Worm (Caenorhabditis elegans): ENCODE data around the gene C40H1.8.

Gene C40H1.8

ce11 chrIII:9355412-9355969 lies 41.0 kb downstream of the C40H1.8 start, which contains the start of gene chtb-1:
TSS of gene chtb-1 (minus strand) at chrIII:9355462.
- TF ChIP-seq npax-4 (tag; optimal IDR thresholded peaks at IDR 0.05), result no peak
- TF ChIP-seq ceh-30 (tag; optimal IDR thresholded peaks at IDR 0.05), result no peak
- no peak for TF ChIP-seq hlh-6 (tag; optimal IDR thresholded peaks at IDR 0.05)
- TF ChIP-seq hlh-30 (tag; optimal IDR thresholded peaks at IDR 0.05; ENCODE audit: insufficient read depth), result no peak
- TF ChIP-seq ama-1 (optimal IDR thresholded peaks at IDR 0.05), result no peak
- no peak for TF ChIP-seq unc-42 (tag; optimal IDR thresholded peaks at IDR 0.05)
- TF ChIP-seq ref-2 (tag; optimal IDR thresholded peaks at IDR 0.05), result no peak
- no peak for TF ChIP-seq syd-9 (tag; optimal IDR thresholded peaks at IDR 0.05)
- no peak for TF ChIP-seq pha-2 (tag; optimal IDR thresholded peaks at IDR 0.05)
- no peak for TF ChIP-seq hlh-8 (tag; optimal IDR thresholded peaks at IDR 0.05)

DNA sequence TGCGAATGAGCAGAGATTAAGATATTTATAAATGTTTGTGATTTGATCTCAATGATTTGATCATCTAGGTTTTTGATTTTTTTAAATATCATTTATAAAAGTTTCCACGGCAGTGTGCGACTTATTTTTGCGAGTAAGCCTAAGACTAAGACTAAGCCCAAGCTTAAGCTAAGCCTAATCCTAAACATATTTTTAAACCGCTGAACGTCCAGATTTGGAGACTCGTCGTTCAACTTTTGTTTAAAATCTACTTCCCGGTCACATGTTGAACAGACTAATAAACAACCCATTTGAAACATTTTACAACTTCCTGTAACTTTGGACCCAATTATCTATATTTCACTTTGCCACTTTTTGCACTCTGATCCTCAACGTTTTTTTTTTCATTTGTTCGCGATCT lies 44.5 kb downstream of the C40H1.8 start, which contains the start of gene K04H4.5:
Gene K04H4.5, plus strand, starts transcription at position 301 of the 400 bp plus-strand sequence.
- no peak for TF ChIP-seq sox-4 (tag; optimal IDR thresholded peaks at IDR 0.05)
- TF ChIP-seq ceh-48 (tag; optimal IDR thresholded peaks at IDR 0.05), result no peak
- no peak for TF ChIP-seq Y22D7AL.16 (tag; optimal IDR thresholded peaks at IDR 0.05)
- TF ChIP-seq pha-2 (tag; optimal IDR thresholded peaks at IDR 0.05), result no peak
- TF ChIP-seq mec-3 (tag; optimal IDR thresholded peaks at IDR 0.05; ENCODE audit: borderline replicate concordance), result no peak
- TF ChIP-seq hlh-13 (GFP tag; optimal IDR thresholded peaks at IDR 0.05), result no peak
- no peak for TF ChIP-seq elt-2 (tag; optimal IDR thresholded peaks at IDR 0.05)
- no peak for TF ChIP-seq unc-55 (GFP tag; optimal IDR thresholded peaks at IDR 0.05)
- no peak for TF ChIP-seq fax-1 (tag; optimal IDR thresholded peaks at IDR 0.05)
- no peak for TF ChIP-seq nhr-232 (tag; optimal IDR thresholded peaks at IDR 0.05)
- no peak for TF ChIP-seq pqm-1 (tag; optimal IDR thresholded peaks at IDR 0.05)
- no peak for TF ChIP-seq dve-1 (tag; optimal IDR thresholded peaks at IDR 0.05)
- TF ChIP-seq ceh-22 (tag; optimal IDR thresholded peaks at IDR 0.05), result no peak
- no peak for TF ChIP-seq gmeb-2 (tag; optimal IDR thresholded peaks at IDR 0.05)
- TF ChIP-seq ttx-3 (tag; optimal IDR thresholded peaks at IDR 0.05), result no peak
- no peak for TF ChIP-seq fkh-10 (GFP tag; optimal IDR thresholded peaks at IDR 0.05)
- no peak for TF ChIP-seq T23F11.4 (GFP tag; optimal IDR thresholded peaks at IDR 0.05)
- no peak for TF ChIP-seq pros-1 (tag; optimal IDR thresholded peaks at IDR 0.05)

ce11 chrIII:9361228-9361627 lies 46.7 kb downstream of the C40H1.8 start, which contains the start of gene flp-25:
TSS of gene flp-25 (plus strand) at chrIII:9361528.
- TF ChIP-seq rnt-1 (tag; optimal IDR thresholded peaks at IDR 0.05), result no peak
- TF ChIP-seq lim-6 (tag; optimal IDR thresholded peaks at IDR 0.05), result no peak
- no peak for TF ChIP-seq ceh-45 (GFP tag; IDR thresholded peaks at IDR 0.05)
- no peak for TF ChIP-seq ceh-14 (tag; optimal IDR thresholded peaks at IDR 0.05)
- TF ChIP-seq unc-42 (tag; optimal IDR thresholded peaks at IDR 0.05), result no peak
- no peak for TF ChIP-seq che-1 (tag; optimal IDR thresholded peaks at IDR 0.05)
- no peak for TF ChIP-seq madf-2 (tag; optimal IDR thresholded peaks at IDR 0.05)
- no peak for TF ChIP-seq pax-1 (tag; optimal IDR thresholded peaks at IDR 0.05)
- no peak for TF ChIP-seq mec-3 (tag; optimal IDR thresholded peaks at IDR 0.05; ENCODE audit: borderline replicate concordance)
- no peak for TF ChIP-seq ets-4 (tag; optimal IDR thresholded peaks at IDR 0.05)
- TF ChIP-seq K09A11.1 (tag; optimal IDR thresholded peaks at IDR 0.05; ENCODE audit: insufficient read depth), result no peak
- TF ChIP-seq fkh-10 (GFP tag; optimal IDR thresholded peaks at IDR 0.05), result no peak

ce11 chrIII:9366376-9366775 lies 51.9 kb downstream of the C40H1.8 start:
- TF ChIP-seq elt-2 (tag; optimal IDR thresholded peaks at IDR 0.05), result peak; percentile 60
- TF ChIP-seq dve-1 (tag; optimal IDR thresholded peaks at IDR 0.05), result no peak
- no peak for TF ChIP-seq ceh-24 (tag; optimal IDR thresholded peaks at IDR 0.05)

Measured in whole organism, late embryonic.